Fruit fly (Drosophila melanogaster) whole organism, embryonic: ENCODE data around the gene CG17029.

Source experiments
- Awh ChIP-seq: fragments of 200-800 bp; sonication (Bioruptor generic); IDR thresholded peaks from 2 replicates; pipeline ENCODE4, ENCODE4 v1.3.6; 2022; ENCODE audit warnings: missing biosample characterization, missing genetic modification characterization
- BEAF-32 ChIP-seq: fragments of 200-800 bp; sonication (Bioruptor generic); optimal IDR thresholded peaks from 3 replicates; lab custom pipeline; 2017; ENCODE audit warnings: missing biosample characterization, missing genetic modification characterization, mild to moderate bottlenecking, moderate library complexity, missing genetic modification reagents
- BtbVII ChIP-seq: fragments of 200-800 bp; sonication (Bioruptor generic); optimal IDR thresholded peaks from 3 replicates; lab custom pipeline; 2017; ENCODE audit warnings: missing biosample characterization, mild to moderate bottlenecking, missing genetic modification characterization
- C15 ChIP-seq: fragments of 200-800 bp; sonication (Bioruptor generic); IDR thresholded peaks from 3 replicates; pipeline ENCODE4 v1.3.6; 2022; ENCODE audit warnings: missing biosample characterization, missing genetic modification characterization
- CG10321 ChIP-seq: fragments of 200-800 bp; sonication (Bioruptor generic); IDR thresholded peaks from 2 replicates; pipeline ENCODE4 v1.3.6; 2022; ENCODE audit warnings: missing biosample characterization, missing genetic modification characterization
- CG10654 ChIP-seq: fragments of 200-800 bp; sonication (Bioruptor generic); optimal IDR thresholded peaks from 2 replicates; lab custom pipeline; 2016; ENCODE audit warnings: missing biosample characterization, missing genetic modification characterization
- CG11247 ChIP-seq: fragments of 200-800 bp; sonication (Bioruptor generic); IDR thresholded peaks from 2 replicates; pipeline ENCODE4 v1.3.6; 2022; ENCODE audit warnings: missing biosample characterization, missing genetic modification characterization
- CG11456 ChIP-seq: fragments of 200-800 bp; sonication (Bioruptor generic); IDR thresholded peaks from 3 replicates; pipeline ENCODE4 v1.3.6; 2022; ENCODE audit warnings: missing biosample characterization, missing genetic modification characterization
- CG13296 ChIP-seq: fragments of 200-800 bp; sonication (Bioruptor generic); optimal IDR thresholded peaks from 3 replicates; lab custom pipeline; 2018; ENCODE audit warnings: missing biosample characterization, mild to moderate bottlenecking, missing genetic modification characterization
- CG13424 ChIP-seq: fragments of 200-800 bp; sonication (Bioruptor generic); optimal IDR thresholded peaks from 2 replicates; lab custom pipeline; 2019; ENCODE audit warnings: missing biosample characterization, mild to moderate bottlenecking, missing genetic modification characterization, moderate library complexity
- CG14667 ChIP-seq: fragments of 200-800 bp; sonication (Bioruptor generic); IDR thresholded peaks from 2 replicates; pipeline ENCODE4 v1.3.6; 2022; ENCODE audit warnings: missing biosample characterization, missing genetic modification characterization
- CG18476 ChIP-seq: fragments of 200-800 bp; sonication (Bioruptor generic); optimal IDR thresholded peaks from 2 replicates; lab custom pipeline; 2016; ENCODE audit warnings: missing biosample characterization, mild to moderate bottlenecking, missing genetic modification characterization
- CG18599 ChIP-seq: fragments of 200-800 bp; sonication (Bioruptor generic); optimal IDR thresholded peaks from 3 replicates; lab custom pipeline; 2017; ENCODE audit warnings: missing biosample characterization, missing genetic modification characterization, mild to moderate bottlenecking, moderate library complexity, missing genetic modification reagents
- CG18764 ChIP-seq: fragments of 200-800 bp; sonication (Bioruptor generic); optimal IDR thresholded peaks from 3 replicates; lab custom pipeline; 2016; ENCODE audit warnings: missing biosample characterization, missing genetic modification characterization
- CG31441 ChIP-seq: fragments of 200-800 bp; sonication (Bioruptor generic); IDR thresholded peaks from 2 replicates; pipeline ENCODE4 v1.3.6; 2022; ENCODE audit warnings: missing biosample characterization, missing genetic modification characterization
- CG32767 ChIP-seq: fragments of 200-800 bp; sonication (Bioruptor generic); IDR thresholded peaks from 2 replicates; pipeline ENCODE4 v1.3.6; 2022; ENCODE audit warnings: missing biosample characterization, missing genetic modification characterization
- CG32772 ChIP-seq: fragments of 200-800 bp; sonication (Bioruptor generic); IDR thresholded peaks from 2 replicates; pipeline ENCODE4 v1.3.6; 2022; ENCODE audit warnings: missing biosample characterization, missing genetic modification characterization
- CG34422 ChIP-seq: fragments of 200-800 bp; sonication (Bioruptor generic); IDR thresholded peaks from 3 replicates; pipeline ENCODE4 v1.3.6; 2022; ENCODE audit warnings: missing biosample characterization, missing genetic modification characterization
- CG4617 ChIP-seq: fragments of 200-800 bp; sonication (Bioruptor generic); optimal IDR thresholded peaks from 3 replicates; lab custom pipeline; 2016; ENCODE audit warnings: missing biosample characterization, missing genetic modification characterization, borderline replicate concordance
- CG5245 ChIP-seq: fragments of 200-800 bp; sonication (Bioruptor generic); optimal IDR thresholded peaks from 3 replicates; lab custom pipeline; 2016; ENCODE audit warnings: missing biosample characterization, missing genetic modification characterization
- CG5953 ChIP-seq: fragments of 200-800 bp; sonication (Bioruptor generic); IDR thresholded peaks from 2 replicates; pipeline ENCODE4 v1.3.6; 2022; ENCODE audit warnings: missing biosample characterization, missing genetic modification characterization
- CG7372 ChIP-seq: fragments of 200-800 bp; sonication (Bioruptor generic); IDR thresholded peaks from 2 replicates; pipeline ENCODE4 v1.3.6; 2022; ENCODE audit warnings: missing biosample characterization, missing genetic modification characterization
- CG8478 ChIP-seq: fragments of >200 bp; optimal IDR thresholded peaks from 2 replicates; lab custom pipeline; 2018
- CTCF ChIP-seq: fragments of 200-800 bp; sonication (Bioruptor generic); optimal IDR thresholded peaks from 2 replicates; lab custom pipeline; 2017; ENCODE audit warnings: missing biosample characterization, mild to moderate bottlenecking, missing genetic modification characterization, moderate library complexity
- CoRest ChIP-seq: fragments of 200-800 bp; sonication (Bioruptor generic); optimal IDR thresholded peaks from 3 replicates; lab custom pipeline; 2018; ENCODE audit warnings: missing biosample characterization, mild to moderate bottlenecking, missing genetic modification characterization, moderate library complexity
- CrebB ChIP-seq: fragments of 200-800 bp; sonication (Bioruptor generic); optimal IDR thresholded peaks from 3 replicates; lab custom pipeline; 2018; ENCODE audit warnings: missing biosample characterization, mild to moderate bottlenecking, missing genetic modification characterization
- D19B ChIP-seq: fragments of 200-800 bp; sonication (Bioruptor generic); optimal IDR thresholded peaks from 2 replicates; lab custom pipeline; 2017; ENCODE audit warnings: missing biosample characterization, mild to moderate bottlenecking, missing genetic modification characterization
- Dad ChIP-seq: fragments of 200-800 bp; sonication (Bioruptor generic); optimal IDR thresholded peaks from 3 replicates; lab custom pipeline; 2016; ENCODE audit warnings: missing biosample characterization, missing genetic modification characterization
- Dbx ChIP-seq: fragments of 200-800 bp; sonication (Bioruptor generic); IDR thresholded peaks from 3 replicates; pipeline ENCODE4 v1.3.6; 2022; ENCODE audit warnings: missing biosample characterization, missing genetic modification characterization
- E2f2 ChIP-seq: fragments of 200-800 bp; sonication (Bioruptor generic); IDR thresholded peaks from 2 replicates; pipeline ENCODE4 v1.3.6; 2022; ENCODE audit warnings: missing biosample characterization, missing genetic modification characterization
- Fer1 ChIP-seq: fragments of 200-800 bp; sonication (Bioruptor generic); optimal IDR thresholded peaks from 2 replicates; lab custom pipeline; 2017; ENCODE audit warnings: missing biosample characterization, mild to moderate bottlenecking, missing genetic modification characterization
- Gsc ChIP-seq: fragments of 200-800 bp; sonication (Bioruptor generic); IDR thresholded peaks from 2 replicates; pipeline ENCODE4 v1.3.6; 2022; ENCODE audit warnings: missing biosample characterization, missing genetic modification characterization
- Gug ChIP-seq: fragments of 200-800 bp; sonication (Bioruptor generic); IDR thresholded peaks from 4 replicates; pipeline ENCODE4 v1.3.6; 2022; ENCODE audit warnings: missing biosample characterization, missing genetic modification characterization
- HLH3B ChIP-seq: fragments of 200-800 bp; sonication (Bioruptor generic); IDR thresholded peaks from 2 replicates; pipeline ENCODE4 v1.3.6; 2022; ENCODE audit warnings: missing biosample characterization, missing genetic modification characterization
- Hmx ChIP-seq: fragments of 200-800 bp; sonication (Bioruptor generic); optimal IDR thresholded peaks from 2 replicates; lab custom pipeline; 2016; ENCODE audit warnings: missing biosample characterization, missing genetic modification characterization
- Hr3 ChIP-seq: fragments of 200-800 bp; sonication (Bioruptor generic); optimal IDR thresholded peaks from 3 replicates; lab custom pipeline; 2016; ENCODE audit warnings: missing biosample characterization, missing genetic modification characterization
- Max ChIP-seq: fragments of 200-800 bp; sonication (Bioruptor generic); optimal IDR thresholded peaks from 2 replicates; lab custom pipeline; 2016; ENCODE audit warnings: missing biosample characterization, mild to moderate bottlenecking, missing genetic modification characterization
- Med ChIP-seq: fragments of 200-800 bp; sonication (Bioruptor generic); peaks from one replicate; lab custom pipeline; 2016; ENCODE audit warnings: missing biosample characterization, missing genetic modification characterization, mild to moderate bottlenecking, inconsistent platforms, moderate library complexity
- NK7.1 ChIP-seq: fragments of 200-800 bp; sonication (Bioruptor generic); optimal IDR thresholded peaks from 3 replicates; lab custom pipeline; 2016; ENCODE audit warnings: missing biosample characterization, missing genetic modification characterization
- Xrp1 ChIP-seq: fragments of 200-800 bp; sonication (Bioruptor generic); IDR thresholded peaks from 2 replicates; pipeline ENCODE4 v1.3.6; 2022; ENCODE audit warnings: missing biosample characterization, missing genetic modification characterization
- az2 ChIP-seq: fragments of 200-800 bp; sonication (Bioruptor generic); optimal IDR thresholded peaks from 3 replicates; lab custom pipeline; 2016; ENCODE audit warnings: missing biosample characterization, missing genetic modification characterization
- bsh ChIP-seq, 2 experiments: fragments of 200-800 bp; sonication (Bioruptor generic); optimal IDR thresholded peaks; 2 replicates each; lab custom pipeline; 2017 to 2018; ENCODE audit warnings: mild to moderate bottlenecking in 2 of 2, missing biosample characterization in 2 of 2, missing genetic modification characterization in 2 of 2, moderate library complexity in 1 of 2
- crc ChIP-seq: fragments of 200-800 bp; sonication (Bioruptor generic); optimal IDR thresholded peaks from 2 replicates; lab custom pipeline; 2016; ENCODE audit warnings: missing biosample characterization, missing genetic modification characterization
- fd96Cb ChIP-seq: fragments of 200-800 bp; sonication (Bioruptor generic); optimal IDR thresholded peaks from 2 replicates; lab custom pipeline; 2018; ENCODE audit warnings: missing biosample characterization, mild to moderate bottlenecking, missing genetic modification characterization, moderate library complexity
- ind ChIP-seq: fragments of 200-800 bp; sonication (Bioruptor generic); optimal IDR thresholded peaks from 3 replicates; lab custom pipeline; 2016; ENCODE audit warnings: missing biosample characterization, missing genetic modification characterization
- inv ChIP-seq: fragments of 200-800 bp; sonication (Bioruptor generic); IDR thresholded peaks from 2 replicates; pipeline ENCODE4 v1.3.6; 2022; ENCODE audit warnings: missing biosample characterization, missing genetic modification characterization; ENCODE audit not compliant: partially characterized antibody
- klu ChIP-seq: fragments of 200-800 bp; sonication (Bioruptor generic); IDR thresholded peaks from 2 replicates; pipeline ENCODE4 v1.3.6; 2022; ENCODE audit warnings: missing biosample characterization, missing genetic modification characterization
- mirr ChIP-seq: fragments of 200-800 bp; sonication (Bioruptor generic); optimal IDR thresholded peaks from 3 replicates; lab custom pipeline; 2018; ENCODE audit warnings: missing biosample characterization, mild to moderate bottlenecking, missing genetic modification characterization
- nmo ChIP-seq: fragments of 200-800 bp; sonication (Bioruptor generic); optimal IDR thresholded peaks from 2 replicates; lab custom pipeline; 2018; ENCODE audit warnings: missing biosample characterization, mild to moderate bottlenecking, missing genetic modification characterization, moderate library complexity
- psq ChIP-seq: fragments of 200-800 bp; sonication (Bioruptor generic); optimal IDR thresholded peaks from 2 replicates; lab custom pipeline; 2017; ENCODE audit warnings: missing biosample characterization, missing genetic modification characterization
- tap ChIP-seq: fragments of 200-800 bp; optimal IDR thresholded peaks from 3 replicates; lab custom pipeline; 2019; ENCODE audit warnings: missing biosample characterization, mild to moderate bottlenecking, missing genetic modification characterization, moderate library complexity
- tup ChIP-seq: fragments of 200-800 bp; sonication (Bioruptor generic); optimal IDR thresholded peaks from 2 replicates; lab custom pipeline; 2016; ENCODE audit warnings: missing biosample characterization, mild to moderate bottlenecking, missing genetic modification characterization, moderate library complexity

Gene CG17029

dm6 chr3L:15977565-15977964 is 895 bp downstream of the CG17029 start (continued):
- peak; percentile 52; the same call in 1 of the 2 replicates for TF ChIP-seq klu (GFP tag; lab: Robert Waterston, UW)
- peak; percentile 18; the same call in 1 of the 2 replicates for TF ChIP-seq CG32767 (GFP tag; lab: Robert Waterston, UW)
- TF ChIP-seq E2f2 (GFP tag; lab: Robert Waterston, UW) = peak; percentile 22; the same call in 1 of the 2 replicates
- TF ChIP-seq CG14667 (GFP tag; lab: Robert Waterston, UW) = peak; percentile 58
- TF ChIP-seq BEAF-32 (GFP tag; lab: Kevin White, UChicago) = no peak
- peak; percentile 82 for TF ChIP-seq CG31441 (GFP tag; lab: Robert Waterston, UW)
- peak; percentile 18 for TF ChIP-seq CG10654 (GFP tag; lab: Kevin White, UChicago)
- TF ChIP-seq psq (GFP tag; lab: Kevin White, UChicago) = no peak
- peak; percentile 52; the same call in 1 of the 2 replicates for TF ChIP-seq HLH3B (GFP tag; lab: Robert Waterston, UW)
- TF ChIP-seq nmo = peak; percentile 53
- TF ChIP-seq CG8478 (lab: Kevin White, UChicago) = no peak
- TF ChIP-seq CG11247 (GFP tag; lab: Robert Waterston, UW) = peak; percentile 55; the same call in 1 of the 2 replicates
- peak; percentile 73 for TF ChIP-seq Xrp1
- no peak for TF ChIP-seq CG5953 (GFP tag; lab: Robert Waterston, UW)
- peak; percentile 28 for TF ChIP-seq tap
- TF ChIP-seq CG13424 = peak; percentile 37
- TF ChIP-seq CG4617 (GFP tag; lab: Kevin White, UChicago) = no peak
- TF ChIP-seq fd96Cb = peak; percentile 46
- TF ChIP-seq Awh (GFP tag; lab: Robert Waterston, UW) = peak; percentile 76
- TF ChIP-seq Max = peak; percentile 39
- no peak for TF ChIP-seq D19B (GFP tag; lab: Kevin White, UChicago)
- TF ChIP-seq CG18764 (GFP tag; lab: Kevin White, UChicago) = peak; percentile 10
- TF ChIP-seq CG18599 (GFP tag; lab: Kevin White, UChicago) = peak; percentile 72
- TF ChIP-seq CG11456 (GFP tag; lab: Robert Waterston, UW) = peak; percentile 69
- TF ChIP-seq CG18476 (GFP tag; lab: Kevin White, UChicago) = peak; percentile 21
- peak; percentile 31 for TF ChIP-seq Hr3 (GFP tag; lab: Kevin White, UChicago)
- peak; percentile 67; the same call in 2 of the 3 replicates for TF ChIP-seq CG34422 (GFP tag; lab: Robert Waterston, UW)
- no peak for TF ChIP-seq tup
- TF ChIP-seq Gsc (GFP tag; lab: Robert Waterston, UW) = 0 out of 2 replicates have a peak, but pooled peaks have one; percentile 22
- peak; percentile 32 for TF ChIP-seq CG5245 (GFP tag; lab: Kevin White, UChicago)
- peak; percentile 69 for TF ChIP-seq Med
- peak; percentile 56 for TF ChIP-seq ind
- TF ChIP-seq crc (GFP tag; lab: Kevin White, UChicago) = no peak
- TF ChIP-seq CrebB (tag; lab: Kevin White, UChicago) = no peak
- peak; percentile 58; the same call in 1 of the 3 replicates for TF ChIP-seq Dbx (GFP tag; lab: Robert Waterston, UW)
- peak; percentile 54; the same call in 3 of the 4 replicates for TF ChIP-seq Gug (GFP tag; lab: Robert Waterston, UW)
- no peak for TF ChIP-seq az2 (GFP tag; lab: Kevin White, UChicago)
- peak; percentile 31 for TF ChIP-seq BtbVII (GFP tag; lab: Kevin White, UChicago)
- 0 out of 3 replicates have a peak, but pooled peaks have one; percentile 5 for TF ChIP-seq C15 (GFP tag; lab: Robert Waterston, UW)
- no peak for TF ChIP-seq inv (GFP tag; lab: Robert Waterston, UW)
- TF ChIP-seq NK7.1 = peak; percentile 8
- TF ChIP-seq CG10321 (GFP tag; lab: Robert Waterston, UW) = no peak
- no peak for TF ChIP-seq mirr (GFP tag; lab: Kevin White, UChicago)
- no peak for TF ChIP-seq Hmx (GFP tag; lab: Kevin White, UChicago)
- TF ChIP-seq CoRest (tag; lab: Kevin White, UChicago) = peak; percentile 20
- TF ChIP-seq CG32772 (GFP tag; lab: Robert Waterston, UW) = no peak
- TF ChIP-seq Fer1 (GFP tag; lab: Kevin White, UChicago) = peak; percentile 68
- TF ChIP-seq Dad (GFP tag; lab: Kevin White, UChicago) = no peak
- peak in 1 of 2 experiments; percentile 36 for TF ChIP-seq bsh (GFP tag; optimal IDR thresholded peaks at IDR 0.05; lab: Kevin White, UChicago)
- peak; percentile 39 for TF ChIP-seq CG13296
- no peak for TF ChIP-seq CTCF
- TF ChIP-seq CG7372 (GFP tag; lab: Robert Waterston, UW) = peak; percentile 62
